Worm (Caenorhabditis elegans) whole organism, early embryonic: ENCODE results near the gene str-66.

ENCODE experiments used
- B0310.2 ChIP-seq: sonication (generic microtip); optimal IDR thresholded peaks from 2 replicates; lab custom pipeline; 2016; ENCODE audit warnings: mild to moderate bottlenecking, missing genetic modification characterization, missing compliant biosample characterization
- F13C5.2 ChIP-seq: sonication (generic microtip); optimal IDR thresholded peaks from 2 replicates; lab custom pipeline; 2017; ENCODE audit warnings: mild to moderate bottlenecking, missing genetic modification characterization, inconsistent platforms, missing compliant biosample characterization
- aly-1 ChIP-seq: sonication (generic microtip); optimal IDR thresholded peaks from 2 replicates; lab custom pipeline; 2016; ENCODE audit warnings: missing genetic modification characterization, missing compliant biosample characterization
- ama-1 ChIP-seq: fragments of 150-350 bp; optimal IDR thresholded peaks from 2 replicates; lab custom pipeline; 2014
- ceh-13 ChIP-seq: fragments of 200-800 bp; sonication (Bioruptor generic); optimal IDR thresholded peaks from 2 replicates; lab custom pipeline; 2018; ENCODE audit warnings: mild to moderate bottlenecking, missing genetic modification characterization, missing compliant biosample characterization
- ceh-36 ChIP-seq: sonication (generic microtip); optimal IDR thresholded peaks from 2 replicates; lab custom pipeline; 2016; ENCODE audit warnings: missing genetic modification characterization, inconsistent platforms, missing compliant biosample characterization
- ets-7 ChIP-seq: sonication (generic microtip); optimal IDR thresholded peaks from 2 replicates; lab custom pipeline; 2016; ENCODE audit warnings: missing genotype, missing genetic modification characterization, missing compliant biosample characterization
- flt-1 ChIP-seq: fragments of 200-800 bp; sonication (Bioruptor generic); IDR thresholded peaks from 2 replicates; pipeline ENCODE4 v1.3.6; 2022; ENCODE audit warnings: missing genetic modification characterization, missing compliant biosample characterization
- hmbx-1 ChIP-seq: sonication (generic microtip); optimal IDR thresholded peaks from 2 replicates; lab custom pipeline; 2016; ENCODE audit warnings: mild to moderate bottlenecking, missing genetic modification characterization, missing compliant biosample characterization
- hmg-4 ChIP-seq: fragments of 200-800 bp; sonication (Bioruptor generic); optimal IDR thresholded peaks from 2 replicates; lab custom pipeline; 2018; ENCODE audit warnings: mild to moderate bottlenecking, missing genetic modification characterization, missing compliant biosample characterization
- hnd-1 ChIP-seq: sonication (generic microtip); optimal IDR thresholded peaks from 2 replicates; lab custom pipeline; 2016; ENCODE audit warnings: missing genetic modification characterization, missing compliant biosample characterization
- pes-1 ChIP-seq: fragments of 200-800 bp; sonication (Bioruptor generic); IDR thresholded peaks from 2 replicates; pipeline ENCODE4 v1.3.6; 2022; ENCODE audit warnings: missing genetic modification reagents, missing genetic modification characterization, missing compliant biosample characterization
- scrt-1 ChIP-seq: fragments of 200-800 bp; sonication (Bioruptor generic); IDR thresholded peaks from 2 replicates; pipeline ENCODE4 v1.3.6; 2022; ENCODE audit warnings: missing genetic modification characterization, missing compliant biosample characterization
- sea-1 ChIP-seq: fragments of 200-800 bp; sonication (Bioruptor generic); conservative IDR thresholded peaks from 2 replicates; pipeline ENCODE4 v1.3.6; 2022; ENCODE audit warnings: missing genetic modification characterization, missing compliant biosample characterization
- tbx-11 ChIP-seq: fragments of 200-800 bp; sonication (Bioruptor generic); IDR thresholded peaks from 2 replicates; pipeline ENCODE4 v1.3.6; 2022; ENCODE audit warnings: missing genetic modification characterization, missing compliant biosample characterization
- tbx-37 ChIP-seq: fragments of 200-800 bp; sonication (Bioruptor generic); conservative IDR thresholded peaks from 2 replicates; pipeline ENCODE4 v1.3.6; 2022; ENCODE audit warnings: missing genetic modification reagents, missing genetic modification characterization, missing compliant biosample characterization
- tra-4 ChIP-seq: sonication (generic microtip); optimal IDR thresholded peaks from 2 replicates; lab custom pipeline; 2017; ENCODE audit warnings: missing genetic modification characterization, missing compliant biosample characterization

The str-66 gene

ce11 chrV:3118167-3118566, 14.1 kb upstream of the str-66 start, which contains the start of gene clec-210:
Gene clec-210 (plus strand): TSS chrV:3118377.
- TF ChIP-seq tbx-37 (GFP tag; lab: Robert Waterston, UW) (no peak), hmg-4 (GFP tag; lab: Kevin White, UChicago) (no peak), flt-1 (GFP tag; lab: Robert Waterston, UW) (no peak), ama-1 (lab: Kevin White, UChicago) (no peak), hmbx-1 (tag; lab: Kevin White, UChicago) (no peak), pes-1 (GFP tag; lab: Robert Waterston, UW) (no peak), ets-7 (tag; lab: Kevin White, UChicago) (no peak), ceh-36 (tag; lab: Kevin White, UChicago) (no peak), B0310.2 (no peak), tra-4 (no peak), tbx-11 (GFP tag; lab: Robert Waterston, UW) (no peak), ceh-13 (no peak), aly-1 (tag; lab: Kevin White, UChicago) (no peak), F13C5.2 (tag; lab: Kevin White, UChicago) (no peak), sea-1 (no peak), hnd-1 (no peak)

ce11 chrV:3114973-3115372, 10.9 kb upstream of the str-66 start, which contains the start of gene Y73C8C.3:
Gene Y73C8C.3 (plus strand): TSS chrV:3115273.
- TF ChIP-seq tbx-37 (GFP tag; lab: Robert Waterston, UW) (no peak), aly-1 (tag; lab: Kevin White, UChicago) (no peak), B0310.2 (no peak), pes-1 (GFP tag; lab: Robert Waterston, UW) (no peak), hmg-4 (GFP tag; lab: Kevin White, UChicago) (no peak), tbx-11 (GFP tag; lab: Robert Waterston, UW) (no peak), ceh-36 (tag; lab: Kevin White, UChicago) (no peak), scrt-1 (GFP tag; lab: Robert Waterston, UW) (no peak), flt-1 (GFP tag; lab: Robert Waterston, UW) (no peak), tra-4 (no peak), ets-7 (tag; lab: Kevin White, UChicago) (no peak), ceh-13 (no peak), ama-1 (lab: Kevin White, UChicago) (no peak), hnd-1 (no peak), sea-1 (no peak), F13C5.2 (tag; lab: Kevin White, UChicago) (no peak), hmbx-1 (tag; lab: Kevin White, UChicago) (no peak)

ce11 chrV:3113751-3114150, 9.7 kb upstream of the str-66 start, which contains the start of gene Y73C8C.8:
Gene Y73C8C.8 (minus strand): TSS chrV:3113851.
- TF ChIP-seq sea-1 (no peak), ceh-13 (no peak), pes-1 (GFP tag; lab: Robert Waterston, UW) (no peak), ceh-36 (tag; lab: Kevin White, UChicago) (no peak), tbx-11 (GFP tag; lab: Robert Waterston, UW) (no peak), ama-1 (lab: Kevin White, UChicago) (no peak)

ce11 chrV:3112198-3112597, 8.2 kb upstream of the str-66 start:
- TF ChIP-seq tbx-37 (GFP tag; lab: Robert Waterston, UW) = no peak
- no peak for TF ChIP-seq aly-1 (tag; lab: Kevin White, UChicago)
- TF ChIP-seq ama-1 (lab: Kevin White, UChicago) = no peak
- TF ChIP-seq hnd-1 = no peak
- TF ChIP-seq hmbx-1 (tag; lab: Kevin White, UChicago) = no peak
- TF ChIP-seq F13C5.2 (tag; lab: Kevin White, UChicago) = no peak
- no peak for TF ChIP-seq sea-1
- TF ChIP-seq B0310.2 = no peak
- TF ChIP-seq ets-7 (tag; lab: Kevin White, UChicago) = no peak
- no peak for TF ChIP-seq pes-1 (GFP tag; lab: Robert Waterston, UW)
- no peak for TF ChIP-seq scrt-1 (GFP tag; lab: Robert Waterston, UW)
- no peak for TF ChIP-seq tbx-11 (GFP tag; lab: Robert Waterston, UW)
- TF ChIP-seq ceh-13 = no peak
- TF ChIP-seq hmg-4 (GFP tag; lab: Kevin White, UChicago) = no peak
- TF ChIP-seq tra-4 = no peak
- no peak for TF ChIP-seq ceh-36 (tag; lab: Kevin White, UChicago)
- no peak for TF ChIP-seq flt-1 (GFP tag; lab: Robert Waterston, UW)

- TF ChIP-seq F13C5.2 (tag; lab: Kevin White, UChicago) (no peak), B0310.2 (no peak), tbx-37 (GFP tag; lab: Robert Waterston, UW) (no peak), scrt-1 (GFP tag; lab: Robert Waterston, UW) (no peak), tra-4 (no peak), hmg-4 (GFP tag; lab: Kevin White, UChicago) (no peak), hmbx-1 (tag; lab: Kevin White, UChicago) (no peak), pes-1 (GFP tag; lab: Robert Waterston, UW) (no peak), flt-1 (GFP tag; lab: Robert Waterston, UW) (no peak), ceh-13 (no peak), ama-1 (lab: Kevin White, UChicago) (no peak), tbx-11 (GFP tag; lab: Robert Waterston, UW) (no peak), ets-7 (tag; lab: Kevin White, UChicago) (no peak), aly-1 (tag; lab: Kevin White, UChicago) (no peak), ceh-36 (tag; lab: Kevin White, UChicago) (no peak), sea-1 (no peak), hnd-1 (no peak)
Observed at ce11 chrV:3107450-3107849, 3.4 kb upstream of the str-66 start, which contains the start of gene str-68. Gene str-68 (minus strand): TSS chrV:3107550.

- TF ChIP-seq hmbx-1 (tag; lab: Kevin White, UChicago) = no peak
- TF ChIP-seq sea-1 = no peak
- TF ChIP-seq ceh-13 = no peak
- TF ChIP-seq ets-7 (tag; lab: Kevin White, UChicago) = no peak
- TF ChIP-seq hmg-4 (GFP tag; lab: Kevin White, UChicago) = no peak
- no peak for TF ChIP-seq tra-4
- TF ChIP-seq ama-1 (lab: Kevin White, UChicago) = no peak
- TF ChIP-seq tbx-37 (GFP tag; lab: Robert Waterston, UW) = no peak
- no peak for TF ChIP-seq pes-1 (GFP tag; lab: Robert Waterston, UW)
Observed at ce11 chrV:3106785-3107184, 2.8 kb upstream of the str-66 start.

ce11 chrV:3105810-3106209, 1.8 kb upstream of the str-66 start, which contains the start of gene str-69:
Gene str-69 (minus strand): TSS chrV:3105910.
- TF ChIP-seq flt-1 (GFP tag; lab: Robert Waterston, UW) = no peak
- TF ChIP-seq hnd-1 = no peak
- no peak for TF ChIP-seq sea-1
- TF ChIP-seq ceh-13 = no peak
- no peak for TF ChIP-seq hmg-4 (GFP tag; lab: Kevin White, UChicago)
- TF ChIP-seq tra-4 = no peak
- no peak for TF ChIP-seq aly-1 (tag; lab: Kevin White, UChicago)
- TF ChIP-seq pes-1 (GFP tag; lab: Robert Waterston, UW) = no peak
- no peak for TF ChIP-seq ets-7 (tag; lab: Kevin White, UChicago)
